Fruit fly (Drosophila melanogaster) whole organism, embryonic: ENCODE data around the gene LysS.

Experiments used
- Atf-2 ChIP-seq: fragments of 200-800 bp; sonication (Bioruptor generic); optimal IDR thresholded peaks from 2 replicates; lab custom pipeline; 2016; ENCODE audit warnings: missing biosample characterization, missing genetic modification characterization
- CG10147 ChIP-seq: fragments of 200-800 bp; sonication (Bioruptor generic); optimal IDR thresholded peaks from 2 replicates; lab custom pipeline; 2019; ENCODE audit warnings: missing biosample characterization, mild to moderate bottlenecking, missing genetic modification characterization, moderate library complexity
- CG10209 ChIP-seq: fragments of 200-800 bp; sonication (Bioruptor generic); optimal IDR thresholded peaks from 3 replicates; lab custom pipeline; 2017; ENCODE audit warnings: missing biosample characterization, mild to moderate bottlenecking, missing genetic modification characterization, missing genetic modification reagents
- CG11456 ChIP-seq: fragments of 200-800 bp; sonication (Bioruptor generic); IDR thresholded peaks from 3 replicates; pipeline ENCODE4 v1.3.6; 2022; ENCODE audit warnings: missing biosample characterization, missing genetic modification characterization
- CG1603 ChIP-seq: fragments of 200-800 bp; sonication (Bioruptor generic); optimal IDR thresholded peaks from 2 replicates; lab custom pipeline; 2019; ENCODE audit warnings: missing biosample characterization, mild to moderate bottlenecking, missing genetic modification characterization, moderate library complexity
- CG16779 ChIP-seq: fragments of 200-800 bp; sonication (Bioruptor generic); IDR thresholded peaks from 2 replicates; pipeline ENCODE4 v1.3.6; 2022; ENCODE audit warnings: missing biosample characterization, missing genetic modification characterization
- CG17612 ChIP-seq: fragments of 200-800 bp; sonication (Bioruptor generic); IDR thresholded peaks from 2 replicates; pipeline ENCODE4 v1.3.6; 2022; ENCODE audit warnings: missing biosample characterization, missing genetic modification characterization
- CG18262 ChIP-seq: fragments of 200-800 bp; optimal IDR thresholded peaks from 3 replicates; lab custom pipeline; 2019; ENCODE audit warnings: missing biosample characterization, mild to moderate bottlenecking, missing genetic modification characterization, moderate library complexity
- CG32532 ChIP-seq: fragments of 200-800 bp; sonication (Bioruptor generic); IDR thresholded peaks from 2 replicates; pipeline ENCODE4 v1.3.6; 2022; ENCODE audit warnings: missing biosample characterization, missing genetic modification characterization
- CG34224 ChIP-seq: fragments of 200-800 bp; sonication (Bioruptor generic); IDR thresholded peaks from 3 replicates; pipeline ENCODE4 v1.3.6; 2022; ENCODE audit warnings: missing biosample characterization, missing genetic modification characterization; ENCODE audit not compliant: partially characterized antibody
- CG4360 ChIP-seq: fragments of 200-800 bp; sonication (Bioruptor generic); IDR thresholded peaks from 2 replicates; pipeline ENCODE4 v1.3.6; 2022; ENCODE audit warnings: missing biosample characterization, missing genetic modification characterization
- CG4424 ChIP-seq: fragments of 200-800 bp; sonication (Bioruptor generic); optimal IDR thresholded peaks from 3 replicates; lab custom pipeline; 2016; ENCODE audit warnings: missing biosample characterization, missing genetic modification characterization
- CG5953 ChIP-seq: fragments of 200-800 bp; sonication (Bioruptor generic); IDR thresholded peaks from 2 replicates; pipeline ENCODE4 v1.3.6; 2022; ENCODE audit warnings: missing biosample characterization, missing genetic modification characterization
- CG6854 ChIP-seq: fragments of 200-800 bp; sonication (Bioruptor generic); optimal IDR thresholded peaks from 3 replicates; lab custom pipeline; 2017; ENCODE audit warnings: missing biosample characterization, mild to moderate bottlenecking, missing genetic modification characterization
- CG8944 ChIP-seq: fragments of 200-800 bp; sonication (Bioruptor generic); optimal IDR thresholded peaks from 3 replicates; lab custom pipeline; 2016; ENCODE audit warnings: missing biosample characterization, missing genetic modification characterization
- CG9932 ChIP-seq: fragments of 200-800 bp; sonication (Bioruptor generic); IDR thresholded peaks from 2 replicates; pipeline ENCODE4 v1.3.6; 2022; ENCODE audit warnings: missing biosample characterization, missing genetic modification characterization
- Camta ChIP-seq: fragments of 200-800 bp; sonication (Bioruptor generic); optimal IDR thresholded peaks from 2 replicates; lab custom pipeline; 2016; ENCODE audit warnings: missing biosample characterization, missing genetic modification characterization
- CoRest ChIP-seq: fragments of 200-800 bp; sonication (Bioruptor generic); optimal IDR thresholded peaks from 3 replicates; lab custom pipeline; 2018; ENCODE audit warnings: missing biosample characterization, mild to moderate bottlenecking, missing genetic modification characterization, moderate library complexity
- Deaf1 ChIP-seq: fragments of 200-800 bp; optimal IDR thresholded peaks from 3 replicates; lab custom pipeline; 2019; ENCODE audit warnings: missing biosample characterization, mild to moderate bottlenecking, missing genetic modification characterization, moderate library complexity
- Dref ChIP-seq: fragments of 200-800 bp; sonication (Bioruptor generic); IDR thresholded peaks from 2 replicates; pipeline ENCODE4 v1.3.6; 2022; ENCODE audit warnings: missing biosample characterization, missing genetic modification characterization
- E2f1 ChIP-seq: fragments of 200-800 bp; sonication (Bioruptor generic); IDR thresholded peaks from 2 replicates; pipeline ENCODE4 v1.3.6; 2022; ENCODE audit warnings: missing biosample characterization, missing genetic modification characterization
- Fer2 ChIP-seq: fragments of 200-800 bp; sonication (Bioruptor generic); optimal IDR thresholded peaks from 2 replicates; lab custom pipeline; 2018; ENCODE audit warnings: missing biosample characterization, mild to moderate bottlenecking, missing genetic modification characterization, moderate library complexity
- HLHmδ ChIP-seq: fragments of 200-800 bp; sonication (Bioruptor generic); optimal IDR thresholded peaks from 2 replicates; lab custom pipeline; 2018; ENCODE audit warnings: missing biosample characterization, mild to moderate bottlenecking, missing genetic modification characterization, moderate library complexity
- Hr78 ChIP-seq, 2 experiments: fragments of 200-800 bp in 1 of 2; fragments of >200 bp in 1 of 2; sonication (Bioruptor generic) in 1 of 2; optimal IDR thresholded peaks; 2 replicates each; lab custom pipeline; 2017 to 2019; ENCODE audit warnings: missing biosample characterization in 2 of 2, missing genetic modification characterization in 2 of 2, mild to moderate bottlenecking in 1 of 2, moderate library complexity in 1 of 2
- Lim3 ChIP-seq: fragments of 200-800 bp; sonication (Bioruptor generic); IDR thresholded peaks from 2 replicates; pipeline ENCODE4 v1.3.6; 2022; ENCODE audit warnings: missing biosample characterization, missing genetic modification characterization
- Meics ChIP-seq: fragments of 200-800 bp; sonication (Bioruptor generic); optimal IDR thresholded peaks from 2 replicates; lab custom pipeline; 2017; ENCODE audit warnings: missing biosample characterization, mild to moderate bottlenecking, missing genetic modification characterization
- NFAT ChIP-seq: fragments of 200-800 bp; sonication (Bioruptor generic); IDR thresholded peaks from 2 replicates; pipeline ENCODE4 v1.3.6; 2022; ENCODE audit warnings: missing biosample characterization, missing genetic modification characterization
- Nf-YA ChIP-seq: fragments of 200-800 bp; sonication (Bioruptor generic); IDR thresholded peaks from 2 replicates; pipeline ENCODE4 v1.3.6; 2022; ENCODE audit warnings: missing biosample characterization, missing genetic modification characterization
- Nf-YB ChIP-seq: fragments of 200-800 bp; sonication (Bioruptor generic); optimal IDR thresholded peaks from 3 replicates; lab custom pipeline; 2019; ENCODE audit warnings: missing biosample characterization, mild to moderate bottlenecking, missing genetic modification characterization, moderate library complexity
- PHDP ChIP-seq: fragments of 200-800 bp; sonication (Bioruptor generic); optimal IDR thresholded peaks from 3 replicates; lab custom pipeline; 2018; ENCODE audit warnings: missing biosample characterization, mild to moderate bottlenecking, missing genetic modification characterization, moderate library complexity
- Trl ChIP-seq, 3 experiments: fragments of >200 bp in 2 of 3; fragments of 200-800 bp in 1 of 3; sonication (Bioruptor generic) in 1 of 3; optimal IDR thresholded peaks; 2 replicates in 1 of 3; 3 replicates in 2 of 3; lab custom pipeline; 2016 to 2017; ENCODE audit warnings: missing biosample characterization in 1 of 3, missing genetic modification characterization in 1 of 3
- Xbp1 ChIP-seq: fragments of 200-800 bp; sonication (Bioruptor generic); optimal IDR thresholded peaks from 3 replicates; lab custom pipeline; 2016; ENCODE audit warnings: missing biosample characterization, mild to moderate bottlenecking, missing genetic modification characterization
- az2 ChIP-seq: fragments of 200-800 bp; sonication (Bioruptor generic); optimal IDR thresholded peaks from 3 replicates; lab custom pipeline; 2016; ENCODE audit warnings: missing biosample characterization, missing genetic modification characterization
- bab2 ChIP-seq: fragments of 200-800 bp; sonication (Bioruptor generic); optimal IDR thresholded peaks from 2 replicates; lab custom pipeline; 2016; ENCODE audit warnings: missing biosample characterization, missing genetic modification characterization
- chif ChIP-seq, 2 experiments: fragments of 200-800 bp; sonication (Bioruptor generic); optimal IDR thresholded peaks; 3 replicates each; lab custom pipeline; 2016; ENCODE audit warnings: missing biosample characterization in 2 of 2, missing genetic modification characterization in 2 of 2
- croc ChIP-seq: fragments of 200-800 bp; sonication (Bioruptor generic); conservative IDR thresholded peaks from 3 replicates; pipeline ENCODE4 v1.3.6; 2022; ENCODE audit warnings: missing biosample characterization, missing genetic modification characterization
- fd96Cb ChIP-seq: fragments of 200-800 bp; sonication (Bioruptor generic); optimal IDR thresholded peaks from 2 replicates; lab custom pipeline; 2018; ENCODE audit warnings: missing biosample characterization, mild to moderate bottlenecking, missing genetic modification characterization, moderate library complexity
- ftz-f1 ChIP-seq: fragments of 200-800 bp; sonication (Bioruptor generic); optimal IDR thresholded peaks from 2 replicates; lab custom pipeline; 2016; ENCODE audit warnings: missing biosample characterization, missing genetic modification characterization
- h ChIP-seq: fragments of >200 bp; optimal IDR thresholded peaks from 2 replicates; lab custom pipeline; 2017
- kah ChIP-seq: fragments of 200-800 bp; sonication (Bioruptor generic); optimal IDR thresholded peaks from 2 replicates; lab custom pipeline; 2018; ENCODE audit warnings: missing biosample characterization, mild to moderate bottlenecking, missing genetic modification characterization
- luna ChIP-seq: fragments of 200-800 bp; sonication (Bioruptor generic); optimal IDR thresholded peaks from 2 replicates; lab custom pipeline; 2016; ENCODE audit warnings: missing biosample characterization, missing genetic modification characterization
- mam ChIP-seq: fragments of 200-800 bp; sonication (Bioruptor generic); optimal IDR thresholded peaks from 3 replicates; lab custom pipeline; 2016; ENCODE audit warnings: missing biosample characterization, missing genetic modification characterization
- p53 ChIP-seq: fragments of 200-800 bp; sonication (Bioruptor generic); optimal IDR thresholded peaks from 2 replicates; lab custom pipeline; 2016; ENCODE audit warnings: missing biosample characterization, missing genetic modification characterization
- pan ChIP-seq, 4 experiments: fragments of >200 bp in 3 of 4; fragments of 200-800 bp in 1 of 4; sonication (Bioruptor generic) in 1 of 4; optimal IDR thresholded peaks in 3 of 4; IDR thresholded peaks in 1 of 4; 2 replicates each; pipeline versions ENCODE4 v1.3.6 to Lab custom; 2017 to 2022; ENCODE audit warnings: missing biosample characterization in 2 of 4, missing genetic modification characterization in 2 of 4, mixed read lengths in 1 of 4
- prd ChIP-seq, 3 experiments: fragments of >200 bp in 2 of 3; fragments of 200-800 bp in 1 of 3; sonication (Bioruptor generic) in 1 of 3; optimal IDR thresholded peaks in 2 of 3; IDR thresholded peaks in 1 of 3; 2 replicates in 2 of 3; 3 replicates in 1 of 3; pipeline versions ENCODE4 v1.3.6 to Lab custom; 2017 to 2022; ENCODE audit warnings: missing biosample characterization in 1 of 3, missing genetic modification characterization in 1 of 3
- sens-2 ChIP-seq: fragments of 200-800 bp; sonication (Bioruptor generic); IDR thresholded peaks from 2 replicates; pipeline ENCODE4 v1.3.6; 2022; ENCODE audit warnings: missing biosample characterization, missing genetic modification characterization
- unc-4 ChIP-seq: fragments of 200-800 bp; sonication (Bioruptor generic); IDR thresholded peaks from 2 replicates; pipeline ENCODE4 v1.3.6; 2022; ENCODE audit warnings: missing biosample characterization, missing genetic modification characterization; ENCODE audit not compliant: partially characterized antibody
- zen ChIP-seq: fragments of 200-800 bp; sonication (Bioruptor generic); optimal IDR thresholded peaks from 3 replicates; lab custom pipeline; 2018; ENCODE audit warnings: missing biosample characterization, mild to moderate bottlenecking, missing genetic modification characterization, moderate library complexity

Gene LysS

dm6 chr3L:1195868-1196552 lies 31.5 kb upstream of the LysS start, which contains the start of gene Aplip1 (continued):
- TF ChIP-seq Xbp1 (GFP tag; lab: Kevin White, UChicago) (no peak), p53 (no peak), Fer2 (tag; lab: Kevin White, UChicago) (no peak), zen (tag; lab: Kevin White, UChicago) (no peak), NFAT (GFP tag; lab: Robert Waterston, UW) (0 out of 2 replicates have a peak, but pooled peaks have one; percentile 33), Deaf1 (tag; lab: Kevin White, UChicago) (no peak), unc-4 (GFP tag; lab: Robert Waterston, UW) (no peak), Camta (GFP tag; lab: Kevin White, UChicago) (no peak), luna (GFP tag; lab: Kevin White, UChicago) (no peak), kah (GFP tag; lab: Kevin White, UChicago) (no peak), Nf-YA (GFP tag; lab: Robert Waterston, UW) (no peak), Nf-YB (no peak), CG9932 (GFP tag; lab: Robert Waterston, UW) (peak; percentile 28; the same call in 1 of the 2 replicates), Trl (optimal IDR thresholded peaks at IDR 0.05; lab: Kevin White, UChicago) (peak; percentile 47 to 55), Trl (GFP tag; optimal IDR thresholded peaks at IDR 0.05; lab: Kevin White, UChicago) (no peak), Dref (GFP tag; lab: Robert Waterston, UW) (no peak), CG10209 (no peak), CG10147 (GFP tag; lab: Kevin White, UChicago) (no peak), E2f1 (GFP tag; lab: Robert Waterston, UW) (peak; percentile 21; the same call in 1 of the 2 replicates), croc (GFP tag; lab: Robert Waterston, UW) (no peak), HLHmδ (GFP tag; lab: Kevin White, UChicago) (no peak), CG6854 (GFP tag; lab: Kevin White, UChicago) (no peak), PHDP (tag; lab: Kevin White, UChicago) (no peak), CG18262 (tag; lab: Kevin White, UChicago) (no peak), CG17612 (no peak), Hr78 (GFP tag; optimal IDR thresholded peaks at IDR 0.05; lab: Kevin White, UChicago) (peak in 1 of 2 experiments; percentile 31), CG4424 (GFP tag; lab: Kevin White, UChicago) (no peak), CoRest (tag; lab: Kevin White, UChicago) (no peak), CG11456 (GFP tag; lab: Robert Waterston, UW) (0 out of 3 replicates have a peak, but pooled peaks have one; percentile 61), Atf-2 (GFP tag; lab: Kevin White, UChicago) (no peak), prd (optimal IDR thresholded peaks at IDR 0.05; lab: Kevin White, UChicago) (no peak), prd (GFP tag; IDR thresholded peaks at IDR 0.05; lab: Robert Waterston, UW) (0 out of 3 replicates have a peak, but pooled peaks have one; percentile 32), CG16779 (GFP tag; lab: Robert Waterston, UW) (0 out of 2 replicates have a peak, but pooled peaks have one; percentile 21), sens-2 (GFP tag; lab: Robert Waterston, UW) (no peak), CG32532 (GFP tag; lab: Robert Waterston, UW) (peak; percentile 55), Lim3 (GFP tag; lab: Robert Waterston, UW) (no peak), bab2 (GFP tag; lab: Kevin White, UChicago) (peak; percentile 39), ftz-f1 (GFP tag; lab: Kevin White, UChicago) (no peak), CG8944 (GFP tag; lab: Kevin White, UChicago) (no peak), CG4360 (GFP tag; lab: Robert Waterston, UW) (no peak), az2 (no peak), CG5953 (GFP tag; lab: Robert Waterston, UW) (no peak), fd96Cb (tag; lab: Kevin White, UChicago) (no peak), CG1603 (tag; lab: Kevin White, UChicago) (no peak), chif (GFP tag; optimal IDR thresholded peaks at IDR 0.05; lab: Kevin White, UChicago) (no peak), Meics (peak; percentile 31), pan (optimal IDR thresholded peaks at IDR 0.05; lab: Kevin White, UChicago) (no peak), pan (GFP tag; optimal IDR thresholded peaks at IDR 0.05 in 1 of 2, IDR thresholded peaks at IDR 0.05 in 1 of 2) (no peak), CG34224 (no peak), mam (GFP tag; lab: Kevin White, UChicago) (peak; percentile 50), h (lab: Kevin White, UChicago) (no peak)
